Fruit fly (Drosophila melanogaster) whole organism, prepupa: ENCODE measurements around the gene CG43843.

Source experiments
- CG11294 ChIP-seq: fragments of 200-800 bp; sonication (Bioruptor generic); IDR thresholded peaks from 2 replicates; pipeline ENCODE4 v1.3.6; 2022; ENCODE audit warnings: missing biosample characterization, missing genetic modification characterization
- CG3032 ChIP-seq: fragments of 200-800 bp; optimal IDR thresholded peaks from 2 replicates; lab custom pipeline; 2019; ENCODE audit warnings: missing biosample characterization, mild to moderate bottlenecking, missing genetic modification characterization, moderate library complexity
- CG32006 ChIP-seq: fragments of 200-800 bp; sonication (Bioruptor generic); optimal IDR thresholded peaks from 3 replicates; lab custom pipeline; 2017; ENCODE audit warnings: missing biosample characterization, mild to moderate bottlenecking, missing genetic modification characterization
- CG6163 ChIP-seq: fragments of 200-800 bp; sonication (Bioruptor generic); IDR thresholded peaks from 3 replicates; pipeline ENCODE4 v1.3.6; 2022; ENCODE audit warnings: missing biosample characterization, missing genetic modification characterization
- CG6792 ChIP-seq: fragments of 200-800 bp; sonication (Bioruptor generic); optimal IDR thresholded peaks from 3 replicates; lab custom pipeline; 2016; ENCODE audit warnings: missing biosample characterization, missing genetic modification characterization
- CG6808 ChIP-seq: fragments of 200-800 bp; sonication (Bioruptor generic); optimal IDR thresholded peaks from 3 replicates; lab custom pipeline; 2017; ENCODE audit warnings: missing biosample characterization, missing genetic modification characterization, mild to moderate bottlenecking, moderate library complexity, missing genetic modification reagents
- CG8119 ChIP-seq: fragments of 200-800 bp; sonication (Bioruptor generic); IDR thresholded peaks from 3 replicates; pipeline ENCODE4 v1.3.6; 2022; ENCODE audit warnings: missing biosample characterization, missing genetic modification characterization
- Eip78C ChIP-seq: fragments of 200-800 bp; sonication (Bioruptor generic); peaks from one replicate; lab custom pipeline; 2016; ENCODE audit warnings: missing biosample characterization, missing genetic modification characterization
- Lpt ChIP-seq: fragments of 200-800 bp; sonication (Bioruptor generic); optimal IDR thresholded peaks from 3 replicates; lab custom pipeline; 2016; ENCODE audit warnings: missing biosample characterization, missing genetic modification characterization
- Sox15 ChIP-seq: fragments of 200-800 bp; sonication (Bioruptor generic); optimal IDR thresholded peaks from 3 replicates; lab custom pipeline; 2016; ENCODE audit warnings: missing biosample characterization, missing genetic modification characterization
- achi ChIP-seq: fragments of 200-800 bp; sonication (Bioruptor generic); optimal IDR thresholded peaks from 3 replicates; lab custom pipeline; 2016; ENCODE audit warnings: missing biosample characterization, missing genetic modification characterization
- dac ChIP-seq: fragments of 200-800 bp; sonication (Bioruptor generic); optimal IDR thresholded peaks from 2 replicates; lab custom pipeline; 2017; ENCODE audit warnings: missing biosample characterization, mild to moderate bottlenecking, missing genetic modification characterization
- esn ChIP-seq: fragments of 200-800 bp; sonication (Bioruptor generic); optimal IDR thresholded peaks from 2 replicates; lab custom pipeline; 2016; ENCODE audit warnings: missing biosample characterization, mild to moderate bottlenecking, missing genetic modification characterization, moderate library complexity
- pdm3 ChIP-seq: fragments of 200-800 bp; sonication (Bioruptor generic); optimal IDR thresholded peaks from 3 replicates; lab custom pipeline; 2016; ENCODE audit warnings: missing biosample characterization, missing genetic modification characterization

DNA sequence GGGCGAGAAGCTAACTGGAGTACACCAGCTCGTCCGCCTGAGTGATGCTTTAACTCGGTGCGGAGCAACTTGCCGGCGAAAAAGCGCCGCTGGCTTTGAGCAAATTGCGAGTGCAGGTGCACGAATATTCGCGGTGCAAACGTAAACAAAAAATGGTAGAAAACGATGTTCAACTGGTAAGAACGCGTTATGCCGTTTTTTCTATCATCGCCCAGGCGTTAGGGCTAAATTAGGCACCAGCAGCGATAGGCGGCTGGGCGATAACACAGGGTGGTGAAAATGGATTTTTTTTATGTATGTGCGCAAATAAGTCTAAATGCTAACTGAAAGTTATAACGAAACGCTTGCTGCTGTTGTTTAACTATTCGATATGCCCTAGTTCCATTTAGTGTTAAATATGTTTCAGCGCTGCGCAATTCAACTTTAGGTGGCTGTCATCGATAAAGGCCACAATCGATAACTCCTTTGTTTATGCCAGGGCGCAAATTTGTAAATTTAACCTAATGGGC is 39.5 kb upstream of the CG43843 start, which contains the start of the genes Pgant7 and Xrcc2:
- TF ChIP-seq CG3032 (no peak), pdm3 (GFP tag; lab: Kevin White, UChicago) (no peak), esn (GFP tag; lab: Kevin White, UChicago) (peak; percentile 3), Lpt (GFP tag; lab: Kevin White, UChicago) (no peak), CG32006 (no peak), CG6808 (GFP tag; lab: Kevin White, UChicago) (no peak), CG8119 (no peak), dac (GFP tag; lab: Kevin White, UChicago) (no peak), achi (GFP tag; lab: Kevin White, UChicago) (no peak), Sox15 (GFP tag; lab: Kevin White, UChicago) (no peak), CG6163 (GFP tag; lab: Robert Waterston, UW) (no peak), CG11294 (GFP tag; lab: Robert Waterston, UW) (no peak), CG6792 (GFP tag; lab: Kevin White, UChicago) (no peak), Eip78C (GFP tag; lab: Kevin White, UChicago) (peak; percentile 38)
